Fruit fly (Drosophila melanogaster): ENCODE results near the gene hwt.
A peak's percentile ranks its signal among the peaks of the same experiment; 100 is the strongest.

hwt gene

DNA sequence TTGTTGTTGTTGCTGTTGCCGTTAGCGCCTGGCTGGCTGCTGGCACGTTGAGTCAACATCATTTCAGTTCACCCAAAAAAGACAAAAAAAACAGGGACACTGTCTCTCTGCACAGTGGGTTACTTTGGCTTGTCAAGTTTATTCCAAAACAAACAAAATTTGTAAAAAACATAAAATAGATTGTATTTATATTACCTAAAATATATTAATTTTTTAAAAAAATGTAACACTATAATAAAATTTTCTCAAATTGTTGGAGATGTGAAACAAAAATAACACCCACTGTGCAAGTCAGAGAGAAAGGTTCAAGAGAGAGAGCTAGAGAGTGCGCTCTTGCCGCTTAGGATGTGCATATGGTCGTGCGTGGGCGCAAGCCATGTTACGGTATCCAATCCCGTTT lies 589 bp downstream of the hwt start (continued):
- TF ChIP-seq Nf-YB (GFP tag; optimal IDR thresholded peaks at IDR 0.05): peak; percentile 60
- peak; percentile 88 for TF ChIP-seq Meics (GFP tag; optimal IDR thresholded peaks at IDR 0.05)
- TF ChIP-seq phol (tag; optimal IDR thresholded peaks at IDR 0.05): peak; percentile 72
- TF ChIP-seq CG4617 (GFP tag; optimal IDR thresholded peaks at IDR 0.05; ENCODE audit: borderline replicate concordance): no peak
- no peak for TF ChIP-seq CG11398 (GFP tag; optimal IDR thresholded peaks at IDR 0.05)
- peak in 1 of 2 experiments; percentile 40 for TF ChIP-seq insv (GFP tag; optimal IDR thresholded peaks at IDR 0.05)
- TF ChIP-seq odd (GFP tag; optimal IDR thresholded peaks at IDR 0.05): peak; percentile 68
- peak; percentile 38; the same call in 1 of the 2 replicates for TF ChIP-seq klu (GFP tag; IDR thresholded peaks at IDR 0.05)
- TF ChIP-seq gfzf (GFP tag; optimal IDR thresholded peaks at IDR 0.05): no peak
- peak; percentile 86 for TF ChIP-seq sob (GFP tag; IDR thresholded peaks at IDR 0.05)
- no peak for TF ChIP-seq CG10565 (GFP tag; optimal IDR thresholded peaks at IDR 0.05)
- peak; percentile 35 for TF ChIP-seq CG7987 (GFP tag; optimal IDR thresholded peaks at IDR 0.05)
- no peak for TF ChIP-seq CG1647 (GFP tag; optimal IDR thresholded peaks at IDR 0.05)
- TF ChIP-seq CG12769 (tag; optimal IDR thresholded peaks at IDR 0.05): peak; percentile 1
- TF ChIP-seq CG16779 (GFP tag; IDR thresholded peaks at IDR 0.05): no peak
- no peak; the same call in 2 of the 3 replicates for TF ChIP-seq sr (GFP tag; IDR thresholded peaks at IDR 0.05)
- TF ChIP-seq Trl (optimal IDR thresholded peaks at IDR 0.05): peak in 1 of 2 experiments; percentile 17
- TF ChIP-seq Trl (GFP tag; optimal IDR thresholded peaks at IDR 0.05): no peak
- peak; percentile 34 for TF ChIP-seq CG18011 (GFP tag; optimal IDR thresholded peaks at IDR 0.05)
- peak; percentile 57 for TF ChIP-seq ewg (GFP tag; optimal IDR thresholded peaks at IDR 0.05)
- no peak for TF ChIP-seq CG4854 (GFP tag; optimal IDR thresholded peaks at IDR 0.05)
- peak; percentile 68; the same call in 2 of the 3 replicates for TF ChIP-seq B-H1 (GFP tag; IDR thresholded peaks at IDR 0.05)
- peak; percentile 69 for TF ChIP-seq CG2120 (GFP tag; optimal IDR thresholded peaks at IDR 0.05)
- TF ChIP-seq croc (GFP tag; conservative IDR thresholded peaks at IDR 0.05): peak; percentile 32; the same call in 1 of the 3 replicates
- TF ChIP-seq jing (GFP tag; optimal IDR thresholded peaks at IDR 0.05): no peak
- peak; percentile 55; the same call in 2 of the 3 replicates for TF ChIP-seq zfh1 (GFP tag; IDR thresholded peaks at IDR 0.05)
- TF ChIP-seq HLH3B (GFP tag; IDR thresholded peaks at IDR 0.05): peak; percentile 88
- TF ChIP-seq CG8765 (GFP tag; IDR thresholded peaks at IDR 0.05): 0 out of 2 replicates have a peak, but pooled peaks have one; percentile 13
- peak; percentile 55 for TF ChIP-seq slou (GFP tag; optimal IDR thresholded peaks at IDR 0.05)
- peak; percentile 46 for TF ChIP-seq CG12942 (GFP tag; optimal IDR thresholded peaks at IDR 0.05)
- TF ChIP-seq CG12104 (GFP tag; optimal IDR thresholded peaks at IDR 0.05): peak; percentile 55
- peak; percentile 81 for TF ChIP-seq CG6689 (GFP tag; IDR thresholded peaks at IDR 0.05)
- peak; percentile 62 for TF ChIP-seq Ssrp (tag; optimal IDR thresholded peaks at IDR 0.05)
- peak; percentile 55; the same call in 1 of the 2 replicates for TF ChIP-seq CG43689 (GFP tag; IDR thresholded peaks at IDR 0.05)
- peak; percentile 69; the same call in 2 of the 3 replicates for TF ChIP-seq CG11456 (GFP tag; IDR thresholded peaks at IDR 0.05)
- TF ChIP-seq bab2 (GFP tag; optimal IDR thresholded peaks at IDR 0.05): no peak
- peak; percentile 81 for TF ChIP-seq CG2712 (tag; optimal IDR thresholded peaks at IDR 0.05)
- TF ChIP-seq ap (GFP tag; IDR thresholded peaks at IDR 0.05): peak; percentile 34; the same call in 1 of the 2 replicates
- peak; percentile 26 for TF ChIP-seq CG7928 (GFP tag; optimal IDR thresholded peaks at IDR 0.05)
- peak; percentile 98 for TF ChIP-seq CG18599 (GFP tag; optimal IDR thresholded peaks at IDR 0.05)
- peak; percentile 75 for TF ChIP-seq sqz (GFP tag; optimal IDR thresholded peaks at IDR 0.05)
- TF ChIP-seq so (GFP tag; IDR thresholded peaks at IDR 0.05): peak; percentile 71; the same call in 1 of the 3 replicates
- TF ChIP-seq usp (GFP tag; optimal IDR thresholded peaks at IDR 0.05): no peak
- peak; percentile 71 for TF ChIP-seq CrebB (tag; optimal IDR thresholded peaks at IDR 0.05)
- TF ChIP-seq pros (GFP tag; optimal IDR thresholded peaks at IDR 0.05): no peak
- peak; percentile 69 for TF ChIP-seq CG10366 (GFP tag; IDR thresholded peaks at IDR 0.05)
- TF ChIP-seq hkb (optimal IDR thresholded peaks at IDR 0.05): no peak
- TF ChIP-seq hkb (GFP tag; IDR thresholded peaks at IDR 0.05): peak; percentile 87
- TF ChIP-seq CG34376 (GFP tag; optimal IDR thresholded peaks at IDR 0.05): peak; percentile 81
- TF ChIP-seq org-1 (GFP tag; optimal IDR thresholded peaks at IDR 0.05): peak; percentile 70
- peak; percentile 91 for TF ChIP-seq CG13296 (GFP tag; optimal IDR thresholded peaks at IDR 0.05)
